Worm (Caenorhabditis elegans) whole organism, L4/young adult: ENCODE measurements around the gene srh-1.

ENCODE experiments used
- W03F9.2 ChIP-seq: fragments of 150-350 bp; optimal IDR thresholded peaks from 2 replicates; lab custom pipeline; 2014; ENCODE audit warnings: missing biosample characterization, missing genetic modification characterization
- dao-5 ChIP-seq: sonication (generic microtip); optimal IDR thresholded peaks from 2 replicates; lab custom pipeline; 2016; ENCODE audit warnings: missing genotype, missing genetic modification characterization, moderate library complexity, missing compliant biosample characterization
- him-1 ChIP-seq: sonication (generic microtip); optimal IDR thresholded peaks from 2 replicates; lab custom pipeline; 2016; ENCODE audit warnings: missing genotype, missing genetic modification reagents, missing genetic modification characterization, missing compliant biosample characterization

DNA sequence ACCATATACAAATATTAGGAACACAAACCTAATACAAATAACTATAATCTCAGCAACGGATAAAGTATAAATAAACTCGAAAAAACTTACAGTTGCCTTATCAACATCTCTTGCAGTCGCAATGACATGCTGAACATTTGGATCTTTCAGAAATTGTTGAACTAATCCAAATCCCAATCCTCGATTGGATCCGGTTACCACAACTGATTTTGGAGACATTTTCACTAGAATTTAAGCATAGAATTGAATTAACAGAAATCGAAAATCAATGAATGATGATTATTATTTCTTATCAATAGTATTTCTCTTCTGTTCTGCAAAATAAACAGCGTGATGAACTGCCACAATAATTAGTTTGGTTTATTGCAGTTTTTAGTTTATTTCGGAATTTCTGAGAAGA, 34.6 kb downstream of the srh-1 start, which contains the start of the genes C55A6.11 and C55A6.7:
- TF ChIP-seq W03F9.2 (tag; lab: Kevin White, UChicago) (no peak), dao-5 (tag; lab: Kevin White, UChicago) (no peak), him-1 (no peak)
